Fruit fly (Drosophila melanogaster): ENCODE measurements around the gene Chc.

dm6 chrX:15805523-15805922 is 29.8 kb downstream of the Chc start:
- TF ChIP-seq CG8478 (optimal IDR thresholded peaks at IDR 0.05) (no peak), CTCF (optimal IDR thresholded peaks at IDR 0.05) (no peak)

Data from S2 (cell line).